Worm (Caenorhabditis elegans): Measurements from ENCODE around the gene D2096.7.

D2096.7 gene

ce11 chrIV:8377501-8377900 is at the start of gene D2096.7:
D2096.7 (minus strand) TSS chrIV:8377630.
- TF ChIP-seq D1046.2 (GFP tag; IDR thresholded peaks at IDR 0.05) (peak; percentile 30; the same call in 1 of the 2 replicates), attf-4 (tag; optimal IDR thresholded peaks at IDR 0.05) (no peak), lim-7 (GFP tag; IDR thresholded peaks at IDR 0.05) (peak; percentile 66; the same call in 1 of the 2 replicates), ztf-7 (tag; optimal IDR thresholded peaks at IDR 0.05) (no peak), sdz-12 (GFP tag; optimal IDR thresholded peaks at IDR 0.05) (no peak), zip-11 (GFP tag; IDR thresholded peaks at IDR 0.05) (no peak), jun-1 (tag; optimal IDR thresholded peaks at IDR 0.05) (no peak), nhr-237 (tag; optimal IDR thresholded peaks at IDR 0.05) (no peak), hif-1 (tag; optimal IDR thresholded peaks at IDR 0.05) (no peak), nhr-25 (tag; optimal IDR thresholded peaks at IDR 0.05; ENCODE audit: borderline replicate concordance, insufficient read depth) (no peak), ctbp-1 (GFP tag; IDR thresholded peaks at IDR 0.05) (peak; percentile 66), saeg-2 (GFP tag; IDR thresholded peaks at IDR 0.05) (peak; percentile 47; the same call in 1 of the 2 replicates), ceh-28 (tag; optimal IDR thresholded peaks at IDR 0.05) (no peak), set-16 (GFP tag; IDR thresholded peaks at IDR 0.05) (no peak), lir-3 (tag; optimal IDR thresholded peaks at IDR 0.05) (no peak), Y48G9A.11 (GFP tag; IDR thresholded peaks at IDR 0.05) (peak; percentile 85), nhr-28 (tag; optimal IDR thresholded peaks at IDR 0.05) (no peak), nhr-76 (tag; optimal IDR thresholded peaks at IDR 0.05) (no peak), lin-29 (GFP tag; IDR thresholded peaks at IDR 0.05) (no peak), Y105C5A.15 (GFP tag; IDR thresholded peaks at IDR 0.05) (peak; percentile 89), cey-2 (tag; optimal IDR thresholded peaks at IDR 0.05; ENCODE audit: borderline replicate concordance, insufficient read depth) (no peak), nhr-48 (tag; optimal IDR thresholded peaks at IDR 0.05) (no peak), nhr-102 (tag; optimal IDR thresholded peaks at IDR 0.05) (peak; percentile 58), pqm-1 (tag; optimal IDR thresholded peaks at IDR 0.05) (no peak), lin-39 (tag; optimal IDR thresholded peaks at IDR 0.05) (no peak), dmd-8 (GFP tag; IDR thresholded peaks at IDR 0.05) (peak; percentile 64; the same call in 1 of the 2 replicates), nhr-41 (GFP tag; IDR thresholded peaks at IDR 0.05) (no peak), mdl-1 (tag; optimal IDR thresholded peaks at IDR 0.05) (no peak), ama-1 (optimal IDR thresholded peaks at IDR 0.05) (peak; percentile 89), nhr-111 (GFP tag; optimal IDR thresholded peaks at IDR 0.05) (no peak), tra-1 (GFP tag; IDR thresholded peaks at IDR 0.05) (no peak; the same call in 1 of the 2 replicates), lin-13 (GFP tag; optimal IDR thresholded peaks at IDR 0.05) (peak; percentile 64), ces-1 (GFP tag; optimal IDR thresholded peaks at IDR 0.05) (no peak), egl-43 (GFP tag; IDR thresholded peaks at IDR 0.05) (peak; percentile 69), zag-1 (tag; optimal IDR thresholded peaks at IDR 0.05) (no peak), F37D6.2 (tag; optimal IDR thresholded peaks at IDR 0.05) (no peak), hlh-11 (tag; optimal IDR thresholded peaks at IDR 0.05) (no peak), ceh-82 (tag; optimal IDR thresholded peaks at IDR 0.05) (no peak), nhr-6 (tag; optimal IDR thresholded peaks at IDR 0.05) (no peak), madf-5 (GFP tag; IDR thresholded peaks at IDR 0.05) (peak; percentile 56 to 88; a peak in 2 of 4 replicates), lsy-2 (tag; optimal IDR thresholded peaks at IDR 0.05) (no peak), hmg-1.1 (GFP tag; IDR thresholded peaks at IDR 0.05) (0 out of 2 replicates have a peak, but pooled peaks have one; percentile 20), php-3 (GFP tag; IDR thresholded peaks at IDR 0.05) (no peak), unc-39 (tag; optimal IDR thresholded peaks at IDR 0.05) (no peak), ZK337.2 (GFP tag; IDR thresholded peaks at IDR 0.05) (0 out of 2 replicates have a peak, but pooled peaks have one; percentile 23), arid-1 (GFP tag; conservative IDR thresholded peaks at IDR 0.05) (peak; percentile 76), egl-27 (tag; optimal IDR thresholded peaks at IDR 0.05) (no peak), lin-1 (GFP tag; IDR thresholded peaks at IDR 0.05) (0 out of 2 replicates have a peak, but pooled peaks have one; percentile 40), F49E8.2 (tag; optimal IDR thresholded peaks at IDR 0.05; ENCODE audit: borderline replicate concordance) (peak; percentile 94), aly-2 (tag; optimal IDR thresholded peaks at IDR 0.05) (no peak), ZK546.5 (tag; optimal IDR thresholded peaks at IDR 0.05) (no peak), rbr-2 (tag; optimal IDR thresholded peaks at IDR 0.05) (no peak)
